Worm (Caenorhabditis elegans): ENCODE data around the gene penr-1.

Gene penr-1

DNA sequence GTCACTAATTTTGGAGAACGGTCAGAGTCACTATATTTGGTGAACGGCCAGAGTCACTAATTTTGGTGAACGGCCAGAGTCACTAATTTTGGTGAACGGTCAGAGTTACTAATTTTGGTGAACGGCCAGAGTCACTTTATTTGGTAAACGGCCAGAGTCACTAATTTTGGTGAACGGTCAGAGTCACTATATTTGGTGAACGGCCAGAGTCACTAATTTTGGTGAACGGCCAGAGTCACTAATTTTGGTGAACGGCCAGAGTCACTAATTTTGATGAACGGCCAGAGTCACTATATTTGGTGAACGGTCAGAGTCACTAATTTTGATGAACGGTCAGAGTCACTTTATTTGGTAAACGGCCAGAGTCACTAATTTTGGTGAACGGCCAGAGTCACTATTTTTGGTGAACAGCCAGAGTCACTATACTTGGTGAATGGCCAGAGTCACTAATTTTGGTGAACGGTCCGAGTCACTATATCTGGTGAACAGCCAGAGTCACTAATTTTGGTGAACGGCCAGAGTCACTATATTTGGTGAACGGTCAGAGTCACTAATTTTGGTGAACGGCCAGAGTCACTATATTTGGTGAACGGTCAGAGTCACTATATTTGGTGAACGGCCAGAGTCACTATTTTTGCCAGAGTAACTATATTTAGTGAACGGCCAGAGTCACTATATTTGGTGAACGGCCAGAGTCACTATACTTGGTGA, 15.1 kb downstream of the penr-1 start:
- TF ChIP-seq mec-3 (tag; optimal IDR thresholded peaks at IDR 0.05; ENCODE audit: borderline replicate concordance): peak; percentile 62
- TF ChIP-seq hlh-6 (tag; optimal IDR thresholded peaks at IDR 0.05): peak; percentile 78
- TF ChIP-seq zip-5 (tag; optimal IDR thresholded peaks at IDR 0.05): peak; percentile 7
- peak; percentile 31 for TF ChIP-seq ceh-48 (tag; optimal IDR thresholded peaks at IDR 0.05)
- peak; percentile 22 for TF ChIP-seq ceh-9 (tag; optimal IDR thresholded peaks at IDR 0.05)
- peak; percentile 11 for TF ChIP-seq sdc-2 (tag; optimal IDR thresholded peaks at IDR 0.05)
- peak; percentile 68 for TF ChIP-seq elt-4 (tag; optimal IDR thresholded peaks at IDR 0.05)
- peak; percentile 1 for TF ChIP-seq Y22D7AL.16 (tag; optimal IDR thresholded peaks at IDR 0.05)
- peak; percentile 49 for TF ChIP-seq tbx-2 (tag; optimal IDR thresholded peaks at IDR 0.05)
- peak; percentile 91 for TF ChIP-seq dmd-4 (tag; optimal IDR thresholded peaks at IDR 0.05; ENCODE audit: borderline replicate concordance)
- peak; percentile 2 for TF ChIP-seq ets-4 (tag; optimal IDR thresholded peaks at IDR 0.05)
- peak; percentile 58 for TF ChIP-seq hlh-13 (GFP tag; optimal IDR thresholded peaks at IDR 0.05)
- TF ChIP-seq fkh-6 (tag; optimal IDR thresholded peaks at IDR 0.05): peak; percentile 71
- peak; percentile 87 for TF ChIP-seq pag-3 (tag; optimal IDR thresholded peaks at IDR 0.05; ENCODE audit: borderline replicate concordance)
- TF ChIP-seq lim-6 (tag; optimal IDR thresholded peaks at IDR 0.05): peak; percentile 47
- TF ChIP-seq pqm-1 (tag; optimal IDR thresholded peaks at IDR 0.05): peak; percentile 45
- peak; percentile 41 for TF ChIP-seq C38D4.7 (GFP tag; optimal IDR thresholded peaks at IDR 0.05)
- TF ChIP-seq sox-4 (tag; optimal IDR thresholded peaks at IDR 0.05): peak; percentile 29
- peak; percentile 81 for TF ChIP-seq ceh-19 (GFP tag; optimal IDR thresholded peaks at IDR 0.05)
- peak; percentile 18 for TF ChIP-seq ceh-6 (GFP tag; optimal IDR thresholded peaks at IDR 0.05)
- TF ChIP-seq C08G9.2 (tag; optimal IDR thresholded peaks at IDR 0.05): peak; percentile 35
- peak; percentile 49 for TF ChIP-seq madf-2 (tag; optimal IDR thresholded peaks at IDR 0.05)
- peak; percentile 24 for TF ChIP-seq npax-4 (tag; optimal IDR thresholded peaks at IDR 0.05)
- TF ChIP-seq ztf-16 (tag; optimal IDR thresholded peaks at IDR 0.05): peak; percentile 45
- peak; percentile 54 for TF ChIP-seq gmeb-2 (tag; optimal IDR thresholded peaks at IDR 0.05)

DNA sequence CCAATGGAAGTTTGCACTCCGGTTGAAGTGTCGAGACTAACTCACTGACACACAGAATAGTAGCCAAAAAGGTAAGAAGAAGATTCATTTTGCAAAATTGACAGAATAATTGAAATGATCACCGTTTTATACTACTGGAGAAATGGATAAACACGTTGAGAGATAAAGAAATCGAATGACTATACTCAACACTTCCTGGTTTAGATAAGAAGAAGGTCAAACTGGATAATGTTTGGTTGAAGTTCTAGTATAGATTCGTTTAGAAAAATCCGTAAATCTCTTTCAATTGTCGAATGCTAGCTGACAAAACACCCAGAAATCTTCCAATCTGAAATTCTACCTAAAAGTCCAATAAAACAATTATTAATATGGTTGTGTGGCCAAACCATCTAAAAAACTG, 18.0 kb downstream of the penr-1 start, which contains the start of gene Y49G5A.1:
Y49G5A.1 (minus strand) TSS at position 101 of the 400 bp plus-strand sequence.
- no peak for TF ChIP-seq pros-1 (tag; optimal IDR thresholded peaks at IDR 0.05)
- TF ChIP-seq ceh-45 (GFP tag; IDR thresholded peaks at IDR 0.05): no peak
- no peak for TF ChIP-seq dve-1 (tag; optimal IDR thresholded peaks at IDR 0.05)
- TF ChIP-seq T23F11.4 (GFP tag; optimal IDR thresholded peaks at IDR 0.05): no peak
- TF ChIP-seq C08G9.2 (tag; optimal IDR thresholded peaks at IDR 0.05): no peak
- TF ChIP-seq ceh-14 (tag; optimal IDR thresholded peaks at IDR 0.05): no peak

DNA sequence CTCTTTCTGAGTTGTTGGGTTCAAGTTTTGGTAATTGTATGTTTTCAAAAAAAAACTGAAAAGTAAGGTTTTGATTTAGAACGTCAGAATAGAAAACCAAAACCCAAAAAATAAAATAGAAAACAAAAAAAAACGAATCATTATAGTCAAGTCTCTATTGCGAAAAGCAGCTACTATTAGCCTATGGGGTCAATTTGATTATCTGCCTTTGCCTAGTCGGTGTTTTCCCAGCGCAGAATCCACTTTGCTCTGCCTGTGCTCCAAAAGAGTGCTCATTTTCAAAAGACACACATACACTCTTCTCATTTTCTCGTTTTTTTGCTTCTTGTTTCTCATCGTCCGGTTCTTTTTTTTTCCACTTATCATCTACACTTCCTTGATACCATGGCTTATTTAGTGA, 19.4 kb downstream of the penr-1 start:
- no peak for TF ChIP-seq nhr-11 (tag; optimal IDR thresholded peaks at IDR 0.05)
- no peak for TF ChIP-seq unc-3 (GFP tag; conservative IDR thresholded peaks at IDR 0.05)
- no peak for TF ChIP-seq unc-3 (tag; optimal IDR thresholded peaks at IDR 0.05)
- no peak for TF ChIP-seq tbx-2 (tag; optimal IDR thresholded peaks at IDR 0.05)
- TF ChIP-seq rnt-1 (tag; optimal IDR thresholded peaks at IDR 0.05): no peak
- no peak for TF ChIP-seq npax-4 (tag; optimal IDR thresholded peaks at IDR 0.05)
- TF ChIP-seq unc-42 (tag; optimal IDR thresholded peaks at IDR 0.05): peak; percentile 66

- peak; percentile 4 for TF ChIP-seq tbx-2 (tag; optimal IDR thresholded peaks at IDR 0.05)
- peak; percentile 72 for TF ChIP-seq rnt-1 (tag; optimal IDR thresholded peaks at IDR 0.05)
- TF ChIP-seq pqm-1 (tag; optimal IDR thresholded peaks at IDR 0.05): no peak
- TF ChIP-seq F13H6.1 (tag; optimal IDR thresholded peaks at IDR 0.05): no peak
- peak; percentile 59 for TF ChIP-seq unc-55 (GFP tag; optimal IDR thresholded peaks at IDR 0.05)
- TF ChIP-seq ceh-18 (tag; optimal IDR thresholded peaks at IDR 0.05): peak; percentile 80
Measured at ce11 chrV:5295940-5296339, 26.7 kb downstream of the penr-1 start.

Measured in whole organism, late embryonic.